Worm (Caenorhabditis elegans) whole organism, L3 larva: ENCODE data around the gene daf-14.
A peak's percentile ranks its signal among the peaks of the same experiment; 100 is the strongest.

Experiments
- R02D3.7 ChIP-seq: fragments of 150-350 bp; optimal IDR thresholded peaks from 2 replicates; lab custom pipeline; 2014; ENCODE audit warnings: missing biosample characterization, missing genetic modification characterization
- ZK546.5 ChIP-seq: sonication (generic microtip); optimal IDR thresholded peaks from 2 replicates; lab custom pipeline; 2017; ENCODE audit warnings: missing biosample characterization, missing genetic modification characterization
- aly-2 ChIP-seq: fragments of 150-350 bp; optimal IDR thresholded peaks from 2 replicates; lab custom pipeline; 2014; ENCODE audit warnings: missing biosample characterization, missing genetic modification characterization
- ama-1 ChIP-seq: fragments of 150-350 bp; optimal IDR thresholded peaks from 2 replicates; lab custom pipeline; 2018
- ceh-16 ChIP-seq: sonication (generic microtip); optimal IDR thresholded peaks from 2 replicates; lab custom pipeline; 2017; ENCODE audit warnings: missing biosample characterization, missing genetic modification characterization
- ceh-28 ChIP-seq: fragments of 150-350 bp; optimal IDR thresholded peaks from 2 replicates; lab custom pipeline; 2014; ENCODE audit warnings: missing biosample characterization, missing genetic modification reagents, missing genetic modification characterization
- ceh-82 ChIP-seq: fragments of 150-350 bp; optimal IDR thresholded peaks from 2 replicates; lab custom pipeline; 2014; ENCODE audit warnings: missing biosample characterization, missing genetic modification characterization
- daf-12 ChIP-seq: fragments of 150-350 bp; optimal IDR thresholded peaks from 2 replicates; lab custom pipeline; 2014; ENCODE audit warnings: missing biosample characterization, missing genetic modification reagents, missing genetic modification characterization
- egl-27 ChIP-seq: sonication (generic microtip); optimal IDR thresholded peaks from 4 replicates; lab custom pipeline; 2017; ENCODE audit warnings: missing biosample characterization, missing genetic modification reagents, missing genetic modification characterization
- egl-5 ChIP-seq: fragments of 150-350 bp; optimal IDR thresholded peaks from 2 replicates; lab custom pipeline; 2017; ENCODE audit warnings: missing biosample characterization, missing genetic modification reagents, missing genetic modification characterization, inconsistent platforms
- elt-1 ChIP-seq: fragments of 150-350 bp; optimal IDR thresholded peaks from 2 replicates; lab custom pipeline; 2014; ENCODE audit warnings: missing biosample characterization, missing genetic modification characterization
- elt-2 ChIP-seq: sonication (generic microtip); optimal IDR thresholded peaks from 2 replicates; lab custom pipeline; 2016; ENCODE audit warnings: missing genetic modification reagents, mild to moderate bottlenecking, missing genetic modification characterization, missing compliant biosample characterization
- elt-3 ChIP-seq, 3 experiments: fragments of 150-350 bp in 1 of 3; sonication (generic microtip) in 2 of 3; optimal IDR thresholded peaks; 2 replicates in 2 of 3; 4 replicates in 1 of 3; lab custom pipeline; 2014 to 2017; ENCODE audit warnings: missing biosample characterization in 3 of 3, missing genetic modification characterization in 3 of 3
- fkh-10 ChIP-seq: sonication (generic microtip); optimal IDR thresholded peaks from 2 replicates; lab custom pipeline; 2017; ENCODE audit warnings: missing biosample characterization, missing genetic modification reagents, missing genetic modification characterization
- fkh-2 ChIP-seq: fragments of 150-350 bp; optimal IDR thresholded peaks from 2 replicates; lab custom pipeline; 2014; ENCODE audit warnings: missing biosample characterization, missing genetic modification reagents, missing genetic modification characterization
- fos-1 ChIP-seq: fragments of 150-350 bp; optimal IDR thresholded peaks from 2 replicates; lab custom pipeline; 2014; ENCODE audit warnings: missing biosample characterization, missing genetic modification characterization
- jun-1 ChIP-seq: fragments of 150-350 bp; optimal IDR thresholded peaks from 2 replicates; lab custom pipeline; 2014; ENCODE audit warnings: missing biosample characterization, missing genetic modification reagents, missing genetic modification characterization
- lin-15B ChIP-seq: fragments of 150-350 bp; optimal IDR thresholded peaks from 2 replicates; lab custom pipeline; 2014; ENCODE audit warnings: missing biosample characterization, missing genetic modification characterization
- lin-39 ChIP-seq: fragments of 150-350 bp; optimal IDR thresholded peaks from 2 replicates; lab custom pipeline; 2018; ENCODE audit warnings: missing biosample characterization, missing genetic modification reagents, missing genetic modification characterization
- lsy-12 ChIP-seq: sonication (generic microtip); optimal IDR thresholded peaks from 2 replicates; lab custom pipeline; 2016; ENCODE audit warnings: mild to moderate bottlenecking, missing genetic modification characterization, missing compliant biosample characterization
- mdl-1 ChIP-seq: fragments of 150-350 bp; optimal IDR thresholded peaks from 2 replicates; lab custom pipeline; 2014; ENCODE audit warnings: missing biosample characterization, missing genetic modification characterization
- mml-1 ChIP-seq: fragments of 150-350 bp; sonication (generic microtip); optimal IDR thresholded peaks from 3 replicates; lab custom pipeline; 2014; ENCODE audit warnings: missing biosample characterization, missing genetic modification characterization
- nfya-1 ChIP-seq: sonication (generic microtip); optimal IDR thresholded peaks from 2 replicates; lab custom pipeline; 2017; ENCODE audit warnings: missing genetic modification characterization, mild to moderate bottlenecking, missing compliant biosample characterization, antibody characterized with exemption, moderate library complexity; ENCODE audit not compliant: insufficient read depth
- nhr-11 ChIP-seq: fragments of 150-350 bp; optimal IDR thresholded peaks from 2 replicates; lab custom pipeline; 2014; ENCODE audit warnings: missing biosample characterization, missing genetic modification characterization
- nhr-12 ChIP-seq: fragments of 150-350 bp; optimal IDR thresholded peaks from 2 replicates; lab custom pipeline; 2014; ENCODE audit warnings: missing biosample characterization, missing genetic modification characterization
- nhr-23 ChIP-seq: fragments of 150-350 bp; optimal IDR thresholded peaks from 2 replicates; lab custom pipeline; 2014; ENCODE audit warnings: missing biosample characterization, missing genetic modification reagents, missing genetic modification characterization
- nhr-237 ChIP-seq: fragments of 150-350 bp; optimal IDR thresholded peaks from 2 replicates; lab custom pipeline; 2014; ENCODE audit warnings: missing biosample characterization, missing genetic modification characterization
- nhr-25 ChIP-seq: sonication (generic microtip); optimal IDR thresholded peaks from 2 replicates; lab custom pipeline; 2017; ENCODE audit warnings: missing biosample characterization, missing genetic modification characterization
- nhr-28 ChIP-seq: fragments of 150-350 bp; optimal IDR thresholded peaks from 2 replicates; lab custom pipeline; 2014; ENCODE audit warnings: missing biosample characterization, missing genetic modification characterization
- nhr-43 ChIP-seq: sonication (generic microtip); optimal IDR thresholded peaks from 2 replicates; lab custom pipeline; 2016; ENCODE audit warnings: mild to moderate bottlenecking, missing genetic modification characterization, missing compliant biosample characterization; ENCODE audit not compliant: poor library complexity, severe bottlenecking
- nhr-67 ChIP-seq: fragments of 150-350 bp; optimal IDR thresholded peaks from 2 replicates; lab custom pipeline; 2014; ENCODE audit warnings: missing biosample characterization, missing genetic modification characterization
- nhr-76 ChIP-seq: fragments of 150-350 bp; sonication (generic microtip); optimal IDR thresholded peaks from 5 replicates; lab custom pipeline; 2014; ENCODE audit warnings: missing biosample characterization, missing genetic modification characterization
- nhr-77 ChIP-seq: fragments of 150-350 bp; optimal IDR thresholded peaks from 2 replicates; lab custom pipeline; 2014; ENCODE audit warnings: missing biosample characterization, missing genetic modification characterization
- pha-4 ChIP-seq: fragments of 150-350 bp; optimal IDR thresholded peaks from 2 replicates; lab custom pipeline; 2014; ENCODE audit warnings: missing biosample characterization, missing genetic modification reagents, missing genetic modification characterization
- pqm-1 ChIP-seq: fragments of 150-350 bp; optimal IDR thresholded peaks from 2 replicates; lab custom pipeline; 2017; ENCODE audit warnings: missing biosample characterization, missing genetic modification characterization, inconsistent platforms
- sea-2 ChIP-seq: fragments of 150-350 bp; sonication (generic microtip); optimal IDR thresholded peaks from 4 replicates; lab custom pipeline; 2014; ENCODE audit warnings: missing biosample characterization, missing genetic modification reagents, missing genetic modification characterization
- skn-1 ChIP-seq: fragments of 150-350 bp; optimal IDR thresholded peaks from 2 replicates; lab custom pipeline; 2014; ENCODE audit warnings: missing biosample characterization, missing genetic modification characterization
- snpc-4 ChIP-seq: fragments of 150-350 bp; optimal IDR thresholded peaks from 2 replicates; lab custom pipeline; 2014; ENCODE audit warnings: missing biosample characterization, missing genetic modification characterization
- tbx-2 ChIP-seq: sonication (generic microtip); optimal IDR thresholded peaks from 2 replicates; lab custom pipeline; 2016; ENCODE audit warnings: mild to moderate bottlenecking, missing genetic modification characterization, missing compliant biosample characterization
- unc-39 ChIP-seq: sonication (generic microtip); optimal IDR thresholded peaks from 4 replicates; lab custom pipeline; 2017; ENCODE audit warnings: missing biosample characterization, missing genetic modification characterization
- zag-1 ChIP-seq: fragments of 150-350 bp; optimal IDR thresholded peaks from 2 replicates; lab custom pipeline; 2014; ENCODE audit warnings: missing biosample characterization, missing genetic modification characterization
- ztf-11 ChIP-seq: fragments of 150-350 bp; optimal IDR thresholded peaks from 2 replicates; lab custom pipeline; 2014; ENCODE audit warnings: missing biosample characterization, missing genetic modification characterization
- ztf-4 ChIP-seq: fragments of 150-350 bp; optimal IDR thresholded peaks from 2 replicates; lab custom pipeline; 2014; ENCODE audit warnings: missing biosample characterization, missing genetic modification characterization

daf-14 gene

DNA sequence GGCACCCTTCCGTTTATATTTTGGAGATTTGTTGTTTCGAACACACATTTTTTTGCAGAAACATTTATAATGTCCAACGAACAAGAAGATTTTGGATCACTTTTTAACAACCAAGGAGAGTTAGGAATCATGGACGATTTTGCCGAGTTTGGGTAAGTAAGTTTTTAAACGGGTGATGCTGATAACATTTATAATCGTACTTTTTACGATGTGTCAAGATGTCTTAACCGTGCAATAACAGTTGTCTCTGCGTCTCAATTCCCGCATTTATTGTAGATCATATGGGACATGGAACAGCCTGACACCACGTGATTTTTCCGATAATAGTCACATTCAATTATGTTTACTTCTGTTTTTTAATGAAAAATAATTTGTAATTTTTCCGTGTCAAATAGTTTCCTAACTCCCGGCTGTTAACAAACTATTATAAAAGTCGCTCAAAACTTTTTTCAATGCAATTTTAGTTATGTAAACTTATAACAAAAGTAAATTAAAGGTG, at the start of gene daf-14:
Gene daf-14, plus strand, starts transcription at position 51 of the 499 bp plus-strand sequence.
- TF ChIP-seq snpc-4 (tag; lab: Kevin White, UChicago) (no peak), nhr-67 (tag; lab: Kevin White, UChicago) (no peak), elt-3 (tag; optimal IDR thresholded peaks at IDR 0.05; lab: Kevin White, UChicago) (no peak), pqm-1 (tag; lab: Kevin White, UChicago) (peak; percentile 22), egl-27 (tag; lab: Kevin White, UChicago) (no peak), mml-1 (tag; lab: Kevin White, UChicago) (no peak), nhr-76 (no peak), ztf-11 (tag; lab: Kevin White, UChicago) (no peak), elt-2 (tag; lab: Kevin White, UChicago) (peak; percentile 46), sea-2 (GFP tag; lab: Kevin White, UChicago) (no peak), egl-5 (tag; lab: Kevin White, UChicago) (no peak), unc-39 (tag; lab: Kevin White, UChicago) (no peak), fkh-2 (no peak), nhr-28 (no peak), nhr-12 (no peak), pha-4 (tag; lab: Kevin White, UChicago) (peak; percentile 25), daf-12 (no peak), nfya-1 (tag; lab: Kevin White, UChicago) (peak; percentile 11), fkh-10 (GFP tag; lab: Kevin White, UChicago) (no peak), ZK546.5 (tag; lab: Kevin White, UChicago) (no peak), lin-39 (tag; lab: Kevin White, UChicago) (no peak), ceh-82 (tag; lab: Kevin White, UChicago) (no peak), mdl-1 (tag; lab: Kevin White, UChicago) (no peak), nhr-25 (tag; lab: Kevin White, UChicago) (no peak), lin-15B (no peak), elt-1 (tag; lab: Kevin White, UChicago) (no peak), R02D3.7 (tag; lab: Kevin White, UChicago) (no peak), aly-2 (no peak), skn-1 (no peak), nhr-77 (no peak), lsy-12 (tag; lab: Kevin White, UChicago) (no peak), ama-1 (lab: Kevin White, UChicago) (no peak), ceh-28 (tag; lab: Kevin White, UChicago) (no peak), ceh-16 (tag; lab: Kevin White, UChicago) (no peak), tbx-2 (no peak), ztf-4 (tag; lab: Kevin White, UChicago) (no peak), nhr-23 (peak; percentile 4), nhr-43 (no peak), fos-1 (no peak), jun-1 (tag; lab: Kevin White, UChicago) (no peak)

DNA sequence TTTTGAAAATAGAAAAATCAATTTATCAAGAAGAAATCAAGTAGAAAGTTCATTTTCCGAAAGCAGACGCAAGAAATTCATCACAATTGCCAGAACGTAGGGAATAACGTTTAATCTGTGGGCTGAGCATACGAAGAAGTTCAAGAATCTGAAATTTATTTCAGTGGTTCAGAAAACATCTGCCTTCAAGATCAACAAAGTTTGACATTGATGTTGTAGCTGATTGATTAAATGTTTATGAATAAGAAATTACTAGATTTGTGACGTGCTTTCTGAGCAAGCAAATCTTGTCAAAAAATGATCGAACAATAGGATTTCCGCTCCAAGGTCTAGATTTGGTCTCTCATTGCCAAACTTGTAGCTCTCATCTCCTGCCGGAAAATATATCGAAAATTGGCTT, 44.2 kb upstream of the daf-14 start, which contains the start of gene K04D7.6:
Gene K04D7.6, minus strand, starts transcription at position 101 of the 400 bp plus-strand sequence.
- no peak for TF ChIP-seq ceh-28 (tag; lab: Kevin White, UChicago)
- TF ChIP-seq skn-1: no peak
- no peak for TF ChIP-seq lsy-12 (tag; lab: Kevin White, UChicago)
- TF ChIP-seq unc-39 (tag; lab: Kevin White, UChicago): no peak
- no peak for TF ChIP-seq ceh-82 (tag; lab: Kevin White, UChicago)
- TF ChIP-seq nhr-25 (tag; lab: Kevin White, UChicago): no peak
- TF ChIP-seq pha-4 (tag; lab: Kevin White, UChicago): no peak
- no peak for TF ChIP-seq ZK546.5 (tag; lab: Kevin White, UChicago)
- TF ChIP-seq ztf-4 (tag; lab: Kevin White, UChicago): no peak
- TF ChIP-seq elt-2 (tag; lab: Kevin White, UChicago): no peak

DNA sequence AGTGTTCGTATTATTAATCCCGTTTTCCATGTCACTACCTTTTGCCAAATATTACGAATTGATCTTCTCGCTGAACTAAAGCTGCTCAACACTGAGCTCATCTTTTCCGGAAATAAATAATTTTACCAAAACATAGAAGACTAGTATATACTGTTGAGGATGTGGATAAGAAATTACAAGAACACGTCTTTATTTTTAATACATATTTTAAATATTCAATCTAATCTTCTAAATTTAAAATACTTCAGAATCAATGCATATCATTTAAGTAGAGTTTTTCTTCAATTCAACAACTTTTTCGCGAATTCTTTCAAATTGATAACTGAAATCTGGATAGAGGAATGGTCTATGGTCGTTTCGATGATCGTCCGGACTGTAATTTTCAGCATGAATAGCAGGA, 35.6 kb upstream of the daf-14 start, which contains the start of gene abt-1:
Gene abt-1, minus strand, starts transcription at position 101 of the 400 bp plus-strand sequence.
- TF ChIP-seq lin-39 (tag; lab: Kevin White, UChicago): no peak
- no peak for TF ChIP-seq zag-1 (tag; lab: Kevin White, UChicago)
- TF ChIP-seq nhr-28: no peak
- no peak for TF ChIP-seq ZK546.5 (tag; lab: Kevin White, UChicago)
- no peak for TF ChIP-seq nhr-237 (tag; lab: Kevin White, UChicago)
- TF ChIP-seq ceh-16 (tag; lab: Kevin White, UChicago): no peak
- TF ChIP-seq elt-1 (tag; lab: Kevin White, UChicago): no peak
- TF ChIP-seq mdl-1 (tag; lab: Kevin White, UChicago): no peak
- TF ChIP-seq elt-2 (tag; lab: Kevin White, UChicago): no peak
- TF ChIP-seq nhr-11 (tag; lab: Kevin White, UChicago): no peak
- no peak for TF ChIP-seq skn-1
- TF ChIP-seq daf-12: no peak
- no peak for TF ChIP-seq unc-39 (tag; lab: Kevin White, UChicago)
- TF ChIP-seq fkh-2: no peak
- no peak for TF ChIP-seq ceh-82 (tag; lab: Kevin White, UChicago)
- no peak for TF ChIP-seq ztf-11 (tag; lab: Kevin White, UChicago)
- no peak for TF ChIP-seq egl-5 (tag; lab: Kevin White, UChicago)
- TF ChIP-seq, all 47 proteins: peak for 0
